Worm (Caenorhabditis elegans) whole organism, L4 larva: Measurements from ENCODE around the gene W06E11.1.

ENCODE experiments used
- D1046.2 ChIP-seq: fragments of 200-800 bp; sonication (Bioruptor generic); IDR thresholded peaks from 2 replicates; pipeline ENCODE4 v1.3.6; 2022; ENCODE audit warnings: missing genetic modification characterization, missing compliant biosample characterization
- F10B5.3 ChIP-seq: sonication (generic microtip); optimal IDR thresholded peaks from 2 replicates; lab custom pipeline; 2016; ENCODE audit warnings: mild to moderate bottlenecking, missing genetic modification characterization, missing compliant biosample characterization
- T26A8.4 ChIP-seq: fragments of 200-800 bp; sonication (Bioruptor generic); IDR thresholded peaks from 2 replicates; pipeline ENCODE4 v1.3.6; 2022; ENCODE audit warnings: missing genetic modification characterization, missing compliant biosample characterization
- Y5F2A.4 ChIP-seq: fragments of 200-800 bp; sonication (Bioruptor generic); optimal IDR thresholded peaks from 2 replicates; lab custom pipeline; 2018; ENCODE audit warnings: mild to moderate bottlenecking, missing genetic modification characterization, missing compliant biosample characterization
- ZK337.2 ChIP-seq: fragments of 200-800 bp; sonication (Bioruptor generic); IDR thresholded peaks from 2 replicates; pipeline ENCODE4 v1.3.6; 2022; ENCODE audit warnings: missing genetic modification reagents, missing genetic modification characterization, missing compliant biosample characterization
- aha-1 ChIP-seq: fragments of 150-350 bp; peaks from one replicate; lab custom pipeline; 2014; ENCODE audit warnings: missing biosample characterization, missing genetic modification characterization
- aly-2 ChIP-seq: sonication (generic microtip); optimal IDR thresholded peaks from 2 replicates; lab custom pipeline; 2018; ENCODE audit warnings: missing biosample characterization, missing genetic modification characterization
- ceh-28 ChIP-seq: fragments of 150-350 bp; optimal IDR thresholded peaks from 2 replicates; lab custom pipeline; 2014; ENCODE audit warnings: missing biosample characterization, missing genetic modification reagents, missing genetic modification characterization
- ceh-44 ChIP-seq: fragments of 200-800 bp; sonication (Bioruptor generic); IDR thresholded peaks from 2 replicates; pipeline ENCODE4 v1.3.6; 2022; ENCODE audit warnings: missing genetic modification reagents, missing genetic modification characterization, missing compliant biosample characterization
- ceh-82 ChIP-seq: sonication (generic microtip); optimal IDR thresholded peaks from 2 replicates; lab custom pipeline; 2017; ENCODE audit warnings: missing biosample characterization, missing genetic modification characterization
- ces-1 ChIP-seq: fragments of 150-350 bp; sonication (generic microtip); optimal IDR thresholded peaks from 4 replicates; lab custom pipeline; 2014; ENCODE audit warnings: missing biosample characterization, missing genetic modification reagents, missing genetic modification characterization
- daf-12 ChIP-seq: fragments of 150-350 bp; optimal IDR thresholded peaks from 2 replicates; lab custom pipeline; 2014; ENCODE audit warnings: missing biosample characterization, missing genetic modification reagents, missing genetic modification characterization
- dmd-6 ChIP-seq: fragments of 200-800 bp; sonication (Bioruptor generic); IDR thresholded peaks from 2 replicates; pipeline ENCODE4 v1.3.6; 2022; ENCODE audit warnings: missing genetic modification reagents, missing genetic modification characterization, missing compliant biosample characterization
- dve-1 ChIP-seq: sonication (generic microtip); optimal IDR thresholded peaks from 2 replicates; lab custom pipeline; 2017; ENCODE audit warnings: antibody characterized with exemption, mild to moderate bottlenecking, missing genetic modification characterization, missing compliant biosample characterization; ENCODE audit not compliant: insufficient read depth
- egl-27 ChIP-seq: sonication (generic microtip); optimal IDR thresholded peaks from 3 replicates; lab custom pipeline; 2017; ENCODE audit warnings: missing biosample characterization, missing genetic modification reagents, missing genetic modification characterization
- egl-43 ChIP-seq: fragments of 200-800 bp; sonication (Bioruptor generic); IDR thresholded peaks from 2 replicates; pipeline ENCODE4 v1.3.6; 2022; ENCODE audit warnings: missing genetic modification reagents, missing genetic modification characterization, missing compliant biosample characterization
- fkh-10 ChIP-seq: fragments of 150-350 bp; optimal IDR thresholded peaks from 2 replicates; lab custom pipeline; 2014; ENCODE audit warnings: missing biosample characterization, missing genetic modification reagents, missing genetic modification characterization
- fos-1 ChIP-seq: fragments of 150-350 bp; optimal IDR thresholded peaks from 2 replicates; lab custom pipeline; 2014; ENCODE audit warnings: missing biosample characterization, missing genetic modification characterization
- hlh-11 ChIP-seq: fragments of 200-800 bp; sonication (Bioruptor generic); optimal IDR thresholded peaks from 2 replicates; lab custom pipeline; 2018; ENCODE audit warnings: mild to moderate bottlenecking, missing genetic modification characterization, missing compliant biosample characterization
- hlh-30 ChIP-seq: sonication (generic microtip); optimal IDR thresholded peaks from 2 replicates; lab custom pipeline; 2017; ENCODE audit warnings: antibody characterized with exemption, mild to moderate bottlenecking, missing genetic modification characterization, missing compliant biosample characterization; ENCODE audit not compliant: insufficient read depth
- hmg-1.1 ChIP-seq: fragments of 200-800 bp; sonication (Bioruptor generic); IDR thresholded peaks from 2 replicates; pipeline ENCODE4 v1.3.6; 2022; ENCODE audit warnings: missing genetic modification reagents, missing genetic modification characterization, missing compliant biosample characterization
- lin-1 ChIP-seq: fragments of 200-800 bp; sonication (Bioruptor generic); IDR thresholded peaks from 2 replicates; pipeline ENCODE4 v1.3.6; 2022; ENCODE audit warnings: missing genetic modification reagents, missing genetic modification characterization, missing compliant biosample characterization
- lin-38 ChIP-seq: fragments of 200-800 bp; sonication (Bioruptor generic); IDR thresholded peaks from 2 replicates; pipeline ENCODE4 v1.3.6; 2022; ENCODE audit warnings: missing genetic modification reagents, missing genetic modification characterization, missing compliant biosample characterization
- lir-3 ChIP-seq: sonication (generic microtip); optimal IDR thresholded peaks from 2 replicates; lab custom pipeline; 2016; ENCODE audit warnings: mild to moderate bottlenecking, missing genetic modification characterization, missing compliant biosample characterization
- lsy-2 ChIP-seq, 2 experiments: fragments of 150-350 bp in 1 of 2; sonication (generic microtip) in 1 of 2; optimal IDR thresholded peaks; 2 replicates each; lab custom pipeline; 2014 to 2017; ENCODE audit warnings: missing biosample characterization in 2 of 2, missing genetic modification characterization in 2 of 2
- mdl-1 ChIP-seq, 2 experiments: fragments of 150-350 bp in 1 of 2; sonication (generic microtip) in 1 of 2; optimal IDR thresholded peaks; 2 replicates each; lab custom pipeline; 2014 to 2017; ENCODE audit warnings: missing biosample characterization in 2 of 2, missing genetic modification characterization in 2 of 2
- mep-1 ChIP-seq: fragments of 150-350 bp; sonication (generic microtip); optimal IDR thresholded peaks from 3 replicates; lab custom pipeline; 2014; ENCODE audit warnings: missing biosample characterization, missing genetic modification characterization
- mes-2 ChIP-seq: sonication (generic microtip); optimal IDR thresholded peaks from 2 replicates; lab custom pipeline; 2016; ENCODE audit warnings: missing genotype, mild to moderate bottlenecking, missing genetic modification characterization, missing compliant biosample characterization; ENCODE audit not compliant: poor library complexity, severe bottlenecking
- nhr-11 ChIP-seq: fragments of 150-350 bp; optimal IDR thresholded peaks from 2 replicates; lab custom pipeline; 2014; ENCODE audit warnings: missing biosample characterization, missing genetic modification characterization
- nhr-25 ChIP-seq: sonication (generic microtip); optimal IDR thresholded peaks from 2 replicates; lab custom pipeline; 2017; ENCODE audit warnings: missing genetic modification characterization, mild to moderate bottlenecking, missing compliant biosample characterization, antibody characterized with exemption, moderate library complexity, borderline replicate concordance; ENCODE audit not compliant: insufficient read depth
- nhr-28 ChIP-seq: fragments of 150-350 bp; optimal IDR thresholded peaks from 2 replicates; lab custom pipeline; 2014; ENCODE audit warnings: missing biosample characterization, missing genetic modification characterization
- nhr-6 ChIP-seq: fragments of 150-350 bp; optimal IDR thresholded peaks from 2 replicates; lab custom pipeline; 2014; ENCODE audit warnings: missing biosample characterization, missing genetic modification characterization
- nhr-77 ChIP-seq: fragments of 150-350 bp; optimal IDR thresholded peaks from 2 replicates; lab custom pipeline; 2014; ENCODE audit warnings: missing biosample characterization, missing genetic modification characterization
- php-3 ChIP-seq: fragments of 200-800 bp; sonication (Bioruptor generic); IDR thresholded peaks from 2 replicates; pipeline ENCODE4 v1.3.6; 2022; ENCODE audit warnings: missing genetic modification reagents, missing genetic modification characterization, missing compliant biosample characterization
- pqm-1 ChIP-seq: sonication (generic microtip); optimal IDR thresholded peaks from 2 replicates; lab custom pipeline; 2017; ENCODE audit warnings: missing biosample characterization, missing genetic modification characterization
- rbr-2 ChIP-seq: sonication (generic microtip); optimal IDR thresholded peaks from 2 replicates; lab custom pipeline; 2016; ENCODE audit warnings: missing genotype, missing genetic modification characterization, missing compliant biosample characterization
- set-16 ChIP-seq: fragments of 200-800 bp; sonication (Bioruptor generic); IDR thresholded peaks from 2 replicates; pipeline ENCODE4 v1.3.6; 2022; ENCODE audit warnings: missing genetic modification reagents, missing genetic modification characterization, missing compliant biosample characterization
- snpc-4 ChIP-seq: fragments of 150-350 bp; optimal IDR thresholded peaks from 2 replicates; lab custom pipeline; 2014; ENCODE audit warnings: missing biosample characterization, missing genetic modification characterization
- spr-1 ChIP-seq: sonication (generic microtip); optimal IDR thresholded peaks from 2 replicates; lab custom pipeline; 2016; ENCODE audit warnings: mild to moderate bottlenecking, missing genetic modification characterization, missing compliant biosample characterization
- spr-3 ChIP-seq: fragments of 200-800 bp; sonication (Bioruptor generic); optimal IDR thresholded peaks from 2 replicates; lab custom pipeline; 2018; ENCODE audit warnings: mild to moderate bottlenecking, missing genetic modification characterization, missing compliant biosample characterization
- tra-1 ChIP-seq: fragments of 200-800 bp; sonication (Bioruptor generic); IDR thresholded peaks from 2 replicates; pipeline ENCODE4 v1.3.6; 2022; ENCODE audit warnings: missing genetic modification reagents, missing genetic modification characterization, missing compliant biosample characterization
- unc-39 ChIP-seq: sonication (generic microtip); optimal IDR thresholded peaks from 2 replicates; lab custom pipeline; 2017; ENCODE audit warnings: missing biosample characterization, missing genetic modification characterization
- unc-62 ChIP-seq, 3 experiments: fragments of 150-350 bp in 1 of 3; sonication (generic microtip); optimal IDR thresholded peaks in 2 of 3; peaks in 1 of 3; 1 replicate in 1 of 3; 2 replicates in 2 of 3; lab custom pipeline; 2014 to 2017; ENCODE audit warnings: missing biosample characterization in 3 of 3, missing genetic modification characterization in 3 of 3, missing genetic modification reagents in 3 of 3, missing genotype in 1 of 3
- vab-7 ChIP-seq: fragments of 200-800 bp; sonication (Bioruptor generic); IDR thresholded peaks from 2 replicates; pipeline ENCODE4 v1.3.6; 2022; ENCODE audit warnings: missing genetic modification reagents, missing genetic modification characterization, missing compliant biosample characterization
- ztf-11 ChIP-seq: fragments of 150-350 bp; optimal IDR thresholded peaks from 2 replicates; lab custom pipeline; 2014; ENCODE audit warnings: missing biosample characterization, missing genetic modification characterization
- ztf-7 ChIP-seq: fragments of 150-350 bp; optimal IDR thresholded peaks from 2 replicates; lab custom pipeline; 2014; ENCODE audit warnings: missing biosample characterization, missing genetic modification characterization

W06E11.1 gene

ce11 chrIII:658357-658756 lies 16.5 kb downstream of the W06E11.1 start, which contains the start of gene C09F5.1:
C09F5.1 (plus strand) TSS chrIII:658709.
- TF ChIP-seq ztf-11 (tag; lab: Kevin White, UChicago) = no peak
- peak; percentile 50 for TF ChIP-seq nhr-28
- TF ChIP-seq, all 104 proteins: peak for 1

ce11 chrIII:665173-665757 lies 23.4 kb downstream of the W06E11.1 start, which contains the start of gene C09F5.3:
C09F5.3 (minus strand) TSS chrIII:665266.
- TF ChIP-seq ztf-7 (tag; lab: Kevin White, UChicago) = no peak
- TF ChIP-seq ces-1 (GFP tag; lab: Kevin White, UChicago) = no peak
- TF ChIP-seq aly-2 (tag; lab: Kevin White, UChicago) = no peak
- no peak for TF ChIP-seq mep-1
- no peak for TF ChIP-seq hmg-1.1 (GFP tag; lab: Robert Waterston, UW)
- TF ChIP-seq nhr-11 (tag; lab: Kevin White, UChicago) = no peak
- TF ChIP-seq vab-7 (GFP tag; lab: Robert Waterston, UW) = 0 out of 2 replicates have a peak, but pooled peaks have one; percentile 20
- TF ChIP-seq aha-1 (tag; lab: Kevin White, UChicago) = peak; percentile 66
- TF ChIP-seq nhr-77 = no peak
- TF ChIP-seq spr-3 (GFP tag; lab: Kevin White, UChicago) = no peak
- no peak for TF ChIP-seq php-3 (GFP tag; lab: Robert Waterston, UW)
- TF ChIP-seq fos-1 (tag; lab: Kevin White, UChicago) = no peak
- no peak for TF ChIP-seq lsy-2 (tag; optimal IDR thresholded peaks at IDR 0.05; lab: Kevin White, UChicago)
- no peak for TF ChIP-seq lir-3 (tag; lab: Kevin White, UChicago)
- TF ChIP-seq snpc-4 (tag; lab: Kevin White, UChicago) = no peak
- TF ChIP-seq ZK337.2 = no peak
- TF ChIP-seq ceh-44 (GFP tag; lab: Robert Waterston, UW) = no peak
- no peak for TF ChIP-seq dve-1 (tag; lab: Kevin White, UChicago)
- no peak for TF ChIP-seq fkh-10
- no peak for TF ChIP-seq F10B5.3
- TF ChIP-seq spr-1 (tag; lab: Kevin White, UChicago) = no peak
- no peak for TF ChIP-seq ceh-28 (tag; lab: Kevin White, UChicago)
- TF ChIP-seq D1046.2 (GFP tag; lab: Robert Waterston, UW) = no peak
- no peak for TF ChIP-seq egl-43 (GFP tag; lab: Robert Waterston, UW)
- TF ChIP-seq set-16 (GFP tag; lab: Robert Waterston, UW) = 0 out of 2 replicates have a peak, but pooled peaks have one; percentile 21

ce11 chrIII:668303-668893 lies 26.5 kb downstream of the W06E11.1 start, which contains the start of gene W02B3.3:
W02B3.3 (minus strand) TSS chrIII:668433.
- TF ChIP-seq fkh-10 (peak; percentile 84), ceh-82 (tag; lab: Kevin White, UChicago) (no peak), hlh-11 (tag; lab: Kevin White, UChicago) (peak; percentile 31), egl-43 (GFP tag; lab: Robert Waterston, UW) (peak; percentile 57; the same call in 1 of the 2 replicates), pqm-1 (tag; lab: Kevin White, UChicago) (no peak), set-16 (GFP tag; lab: Robert Waterston, UW) (peak; percentile 59), unc-62 (GFP tag; optimal IDR thresholded peaks at IDR 0.05 in 1 of 2; lab: Kevin White, UChicago) (peak in 1 of 2 experiments; percentile 94), unc-62 (tag; optimal IDR thresholded peaks at IDR 0.05; lab: Kevin White, UChicago) (no peak), vab-7 (GFP tag; lab: Robert Waterston, UW) (no peak), T26A8.4 (GFP tag; lab: Robert Waterston, UW) (no peak), nhr-6 (tag; lab: Kevin White, UChicago) (no peak), rbr-2 (tag; lab: Kevin White, UChicago) (peak; percentile 78), egl-27 (tag; lab: Kevin White, UChicago) (no peak), dmd-6 (peak; percentile 26; the same call in 1 of the 2 replicates), lsy-2 (tag; optimal IDR thresholded peaks at IDR 0.05; lab: Kevin White, UChicago) (peak; percentile 34 to 73), unc-39 (tag; lab: Kevin White, UChicago) (no peak), lin-38 (no peak), nhr-25 (tag; lab: Kevin White, UChicago) (no peak), mdl-1 (tag; optimal IDR thresholded peaks at IDR 0.05; lab: Kevin White, UChicago) (peak; percentile 10 to 66), hlh-30 (peak; percentile 74), daf-12 (no peak), lin-1 (GFP tag; lab: Robert Waterston, UW) (no peak), tra-1 (GFP tag; lab: Robert Waterston, UW) (no peak), Y5F2A.4 (GFP tag; lab: Kevin White, UChicago) (no peak), mes-2 (tag; lab: Kevin White, UChicago) (peak; percentile 62), snpc-4 (tag; lab: Kevin White, UChicago) (no peak)
